Worm (Caenorhabditis elegans) whole organism, early embryonic: Measurements from ENCODE around the gene C08B6.18.

Experiments
- B0310.2 ChIP-seq: sonication (generic microtip); optimal IDR thresholded peaks from 2 replicates; lab custom pipeline; 2016; ENCODE audit warnings: mild to moderate bottlenecking, missing genetic modification characterization, missing compliant biosample characterization
- aly-1 ChIP-seq: sonication (generic microtip); optimal IDR thresholded peaks from 2 replicates; lab custom pipeline; 2016; ENCODE audit warnings: missing genetic modification characterization, missing compliant biosample characterization
- ama-1 ChIP-seq: fragments of 150-350 bp; optimal IDR thresholded peaks from 2 replicates; lab custom pipeline; 2014
- ceh-13 ChIP-seq: fragments of 200-800 bp; sonication (Bioruptor generic); optimal IDR thresholded peaks from 2 replicates; lab custom pipeline; 2018; ENCODE audit warnings: mild to moderate bottlenecking, missing genetic modification characterization, missing compliant biosample characterization
- flt-1 ChIP-seq: fragments of 200-800 bp; sonication (Bioruptor generic); IDR thresholded peaks from 2 replicates; pipeline ENCODE4 v1.3.6; 2022; ENCODE audit warnings: missing genetic modification characterization, missing compliant biosample characterization
- hmg-4 ChIP-seq: fragments of 200-800 bp; sonication (Bioruptor generic); optimal IDR thresholded peaks from 2 replicates; lab custom pipeline; 2018; ENCODE audit warnings: mild to moderate bottlenecking, missing genetic modification characterization, missing compliant biosample characterization
- pes-1 ChIP-seq: fragments of 200-800 bp; sonication (Bioruptor generic); IDR thresholded peaks from 2 replicates; pipeline ENCODE4 v1.3.6; 2022; ENCODE audit warnings: missing genetic modification reagents, missing genetic modification characterization, missing compliant biosample characterization
- scrt-1 ChIP-seq: fragments of 200-800 bp; sonication (Bioruptor generic); IDR thresholded peaks from 2 replicates; pipeline ENCODE4 v1.3.6; 2022; ENCODE audit warnings: missing genetic modification characterization, missing compliant biosample characterization
- sea-1 ChIP-seq: fragments of 200-800 bp; sonication (Bioruptor generic); conservative IDR thresholded peaks from 2 replicates; pipeline ENCODE4 v1.3.6; 2022; ENCODE audit warnings: missing genetic modification characterization, missing compliant biosample characterization

DNA sequence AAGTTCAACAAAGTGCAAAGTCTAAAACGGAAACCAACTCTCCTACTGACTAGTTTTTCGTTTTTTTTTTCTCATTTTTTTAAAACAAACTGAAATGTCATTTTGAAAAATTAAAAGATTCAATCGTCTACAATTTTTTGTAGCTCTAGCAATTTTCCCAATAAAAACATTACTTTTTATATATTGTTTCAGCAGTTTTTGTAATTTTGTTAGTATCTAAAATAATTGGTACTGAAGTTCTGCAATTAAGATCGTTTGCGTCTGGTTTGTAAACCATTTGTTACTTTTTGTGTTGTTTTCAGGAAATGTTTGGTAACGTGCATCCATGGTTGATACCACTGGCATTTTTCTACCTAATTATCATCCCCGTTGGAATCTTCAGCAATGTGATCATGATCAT lies 24.6 kb upstream of the C08B6.18 start, which contains the start of gene srsx-30:
- TF ChIP-seq ama-1 (lab: Kevin White, UChicago) (no peak), scrt-1 (GFP tag; lab: Robert Waterston, UW) (no peak), flt-1 (GFP tag; lab: Robert Waterston, UW) (no peak), aly-1 (tag; lab: Kevin White, UChicago) (no peak), ceh-13 (GFP tag; lab: Kevin White, UChicago) (no peak), sea-1 (GFP tag; lab: Robert Waterston, UW) (no peak), pes-1 (GFP tag; lab: Robert Waterston, UW) (no peak), B0310.2 (tag; lab: Kevin White, UChicago) (no peak), hmg-4 (no peak)
